Worm (Caenorhabditis elegans) whole organism, young adult: ENCODE measurements around the gene cox-11.

Experiments used
- B0019.2 ChIP-seq: fragments of 200-800 bp; sonication (Bioruptor generic); conservative IDR thresholded peaks from 2 replicates; pipeline ENCODE4 v1.3.6; 2022; ENCODE audit warnings: missing genetic modification reagents, missing genetic modification characterization, missing compliant biosample characterization
- B0336.3 ChIP-seq: fragments of 200-800 bp; sonication (Bioruptor generic); IDR thresholded peaks from 2 replicates; pipeline ENCODE4 v1.3.6; 2022; ENCODE audit warnings: missing genetic modification characterization, missing compliant biosample characterization
- C17E4.6 ChIP-seq: fragments of 200-800 bp; sonication (Bioruptor generic); IDR thresholded peaks from 2 replicates; pipeline ENCODE4 v1.3.6; 2022; ENCODE audit warnings: missing genetic modification reagents, missing genetic modification characterization, missing compliant biosample characterization
- D2030.7 ChIP-seq: fragments of 200-800 bp; sonication (Bioruptor generic); IDR thresholded peaks from 2 replicates; pipeline ENCODE4 v1.3.6; 2022; ENCODE audit warnings: missing genetic modification reagents, missing genetic modification characterization, missing compliant biosample characterization
- F10E7.11 ChIP-seq: sonication (generic microtip); optimal IDR thresholded peaks from 2 replicates; lab custom pipeline; 2017; ENCODE audit warnings: mild to moderate bottlenecking, missing genetic modification characterization, moderate library complexity, missing compliant biosample characterization
- F22D6.2 ChIP-seq: sonication (generic microtip); optimal IDR thresholded peaks from 2 replicates; lab custom pipeline; 2016; ENCODE audit warnings: mild to moderate bottlenecking, missing genetic modification characterization, missing compliant biosample characterization
- F37B4.10 ChIP-seq: fragments of 200-800 bp; sonication (Bioruptor generic); IDR thresholded peaks from 2 replicates; pipeline ENCODE4 v1.3.6; 2022; ENCODE audit warnings: missing genetic modification characterization, missing compliant biosample characterization
- F52B5.7 ChIP-seq: sonication (generic microtip); optimal IDR thresholded peaks from 2 replicates; lab custom pipeline; 2016; ENCODE audit warnings: mild to moderate bottlenecking, missing genetic modification characterization, missing compliant biosample characterization
- F57A8.1 ChIP-seq: fragments of 200-800 bp; sonication (Bioruptor generic); optimal IDR thresholded peaks from 2 replicates; lab custom pipeline; 2018; ENCODE audit warnings: mild to moderate bottlenecking, missing genetic modification characterization, moderate library complexity, missing compliant biosample characterization
- T07F8.4 ChIP-seq: sonication (generic microtip); optimal IDR thresholded peaks from 2 replicates; lab custom pipeline; 2016; ENCODE audit warnings: mild to moderate bottlenecking, missing genetic modification characterization, moderate library complexity, missing compliant biosample characterization
- Y53F4B.3 ChIP-seq: fragments of 200-800 bp; sonication (Bioruptor generic); IDR thresholded peaks from 2 replicates; pipeline ENCODE4 v1.3.6; 2022; ENCODE audit warnings: missing genetic modification reagents, missing genetic modification characterization, missing compliant biosample characterization
- Y53G8AR.9 ChIP-seq: fragments of 200-800 bp; sonication (Bioruptor generic); conservative IDR thresholded peaks from 2 replicates; pipeline ENCODE4 v1.3.6; 2022; ENCODE audit warnings: missing genetic modification reagents, missing genetic modification characterization, missing compliant biosample characterization
- Y67H2A.10 ChIP-seq: fragments of 200-800 bp; sonication (Bioruptor generic); conservative IDR thresholded peaks from 2 replicates; pipeline ENCODE4 v1.3.6; 2022; ENCODE audit warnings: missing genetic modification reagents, missing genetic modification characterization, missing compliant biosample characterization
- Y95B8A.8 ChIP-seq: fragments of 200-800 bp; sonication (Bioruptor generic); IDR thresholded peaks from 2 replicates; pipeline ENCODE4 v1.3.6; 2022; ENCODE audit warnings: missing genetic modification reagents, missing genetic modification characterization, missing compliant biosample characterization
- akir-1 ChIP-seq: fragments of 200-800 bp; sonication (Bioruptor generic); optimal IDR thresholded peaks from 2 replicates; lab custom pipeline; 2018; ENCODE audit warnings: mild to moderate bottlenecking, missing genetic modification characterization, moderate library complexity, missing compliant biosample characterization
- aptf-3 ChIP-seq: fragments of 200-800 bp; sonication (Bioruptor generic); IDR thresholded peaks from 2 replicates; pipeline ENCODE4 v1.3.6; 2022; ENCODE audit warnings: missing genetic modification characterization, missing compliant biosample characterization
- athp-1 ChIP-seq: sonication (generic microtip); optimal IDR thresholded peaks from 2 replicates; lab custom pipeline; 2017; ENCODE audit warnings: mild to moderate bottlenecking, missing genetic modification characterization, missing compliant biosample characterization
- attf-3 ChIP-seq: fragments of 200-800 bp; sonication (Bioruptor generic); conservative IDR thresholded peaks from 2 replicates; pipeline ENCODE4 v1.3.6; 2022; ENCODE audit warnings: missing genetic modification reagents, missing genetic modification characterization, missing compliant biosample characterization
- attf-5 ChIP-seq: fragments of 200-800 bp; sonication (Bioruptor generic); optimal IDR thresholded peaks from 2 replicates; lab custom pipeline; 2018; ENCODE audit warnings: mild to moderate bottlenecking, missing genetic modification characterization, missing compliant biosample characterization
- ccch-3 ChIP-seq: fragments of 200-800 bp; sonication (Bioruptor generic); optimal IDR thresholded peaks from 2 replicates; lab custom pipeline; 2018; ENCODE audit warnings: mild to moderate bottlenecking, missing genetic modification characterization, missing compliant biosample characterization
- ceh-100 ChIP-seq: fragments of 200-800 bp; sonication (Bioruptor generic); IDR thresholded peaks from 2 replicates; pipeline ENCODE4 v1.3.6; 2022; ENCODE audit warnings: missing genetic modification reagents, missing genetic modification characterization, missing compliant biosample characterization
- ceh-27 ChIP-seq: fragments of 200-800 bp; sonication (Bioruptor generic); optimal IDR thresholded peaks from 2 replicates; lab custom pipeline; 2018; ENCODE audit warnings: mild to moderate bottlenecking, missing genetic modification characterization, moderate library complexity, missing compliant biosample characterization
- ceh-79 ChIP-seq: sonication (generic microtip); optimal IDR thresholded peaks from 2 replicates; lab custom pipeline; 2017; ENCODE audit warnings: mild to moderate bottlenecking, missing genetic modification characterization, missing compliant biosample characterization
- die-1 ChIP-seq: sonication (generic microtip); optimal IDR thresholded peaks from 2 replicates; lab custom pipeline; 2016; ENCODE audit warnings: missing genotype, mild to moderate bottlenecking, missing genetic modification characterization, missing compliant biosample characterization
- dpff-1 ChIP-seq: sonication (generic microtip); optimal IDR thresholded peaks from 2 replicates; lab custom pipeline; 2017; ENCODE audit warnings: mild to moderate bottlenecking, missing genetic modification characterization, missing compliant biosample characterization
- egl-44 ChIP-seq: fragments of 200-800 bp; sonication (Bioruptor generic); IDR thresholded peaks from 2 replicates; pipeline ENCODE4 v1.3.6; 2022; ENCODE audit warnings: missing genetic modification reagents, missing genetic modification characterization, missing compliant biosample characterization
- fkh-3 ChIP-seq: sonication (generic microtip); optimal IDR thresholded peaks from 2 replicates; lab custom pipeline; 2016; ENCODE audit warnings: mild to moderate bottlenecking, missing genetic modification characterization, missing compliant biosample characterization
- hlh-12 ChIP-seq: sonication (generic microtip); optimal IDR thresholded peaks from 2 replicates; lab custom pipeline; 2016; ENCODE audit warnings: missing genetic modification characterization, missing compliant biosample characterization
- hmg-20 ChIP-seq: fragments of 200-800 bp; sonication (Bioruptor generic); IDR thresholded peaks from 2 replicates; pipeline ENCODE4 v1.3.6; 2022; ENCODE audit warnings: missing genetic modification reagents, missing genetic modification characterization, missing compliant biosample characterization
- lir-1 ChIP-seq: fragments of 200-800 bp; sonication (Bioruptor generic); conservative IDR thresholded peaks from 2 replicates; pipeline ENCODE4 v1.3.6; 2022; ENCODE audit warnings: missing genetic modification reagents, missing genetic modification characterization, missing compliant biosample characterization
- madf-6 ChIP-seq: fragments of 200-800 bp; sonication (Bioruptor generic); IDR thresholded peaks from 2 replicates; pipeline ENCODE4 v1.3.6; 2022; ENCODE audit warnings: missing genetic modification reagents, missing genetic modification characterization, missing compliant biosample characterization
- madf-8 ChIP-seq: fragments of 200-800 bp; sonication (Bioruptor generic); conservative IDR thresholded peaks from 2 replicates; pipeline ENCODE4 v1.3.6; 2022; ENCODE audit warnings: missing genetic modification reagents, missing genetic modification characterization, missing compliant biosample characterization
- mes-4 ChIP-seq: sonication (generic microtip); optimal IDR thresholded peaks from 2 replicates; lab custom pipeline; 2016; ENCODE audit warnings: missing genotype, missing genetic modification characterization, missing compliant biosample characterization
- mxl-1 ChIP-seq: sonication (generic microtip); optimal IDR thresholded peaks from 2 replicates; lab custom pipeline; 2016; ENCODE audit warnings: missing genetic modification characterization, missing compliant biosample characterization
- nfya-1 ChIP-seq: sonication (generic microtip); optimal IDR thresholded peaks from 2 replicates; lab custom pipeline; 2017; ENCODE audit warnings: antibody characterized with exemption, missing compliant biosample characterization, missing genetic modification characterization, borderline replicate concordance; ENCODE audit not compliant: insufficient read depth
- nfyb-1 ChIP-seq: fragments of 200-800 bp; sonication (Bioruptor generic); IDR thresholded peaks from 2 replicates; pipeline ENCODE4 v1.3.6; 2022; ENCODE audit warnings: missing genetic modification reagents, missing genetic modification characterization, missing compliant biosample characterization
- nhr-179 ChIP-seq: sonication (generic microtip); optimal IDR thresholded peaks from 2 replicates; lab custom pipeline; 2016; ENCODE audit warnings: mild to moderate bottlenecking, missing genetic modification characterization, missing compliant biosample characterization
- nhr-80 ChIP-seq: sonication (generic microtip); optimal IDR thresholded peaks from 2 replicates; lab custom pipeline; 2016; ENCODE audit warnings: missing genetic modification characterization, missing compliant biosample characterization
- rcor-1 ChIP-seq: fragments of 200-800 bp; sonication (Bioruptor generic); IDR thresholded peaks from 2 replicates; pipeline ENCODE4 v1.3.6; 2022; ENCODE audit warnings: missing genetic modification reagents, missing genetic modification characterization, missing compliant biosample characterization
- repo-1 ChIP-seq: sonication (generic microtip); optimal IDR thresholded peaks from 2 replicates; lab custom pipeline; 2017; ENCODE audit warnings: mild to moderate bottlenecking, missing genetic modification characterization, missing compliant biosample characterization
- snpc-1.1 ChIP-seq: sonication (generic microtip); optimal IDR thresholded peaks from 2 replicates; lab custom pipeline; 2017; ENCODE audit warnings: missing genetic modification characterization, mild to moderate bottlenecking, missing compliant biosample characterization, antibody characterized with exemption, moderate library complexity, missing genotype, missing genetic modification reagents; ENCODE audit not compliant: insufficient read depth
- snpc-1.3 ChIP-seq: sonication (generic microtip); optimal IDR thresholded peaks from 2 replicates; lab custom pipeline; 2017; ENCODE audit warnings: missing genetic modification characterization, mild to moderate bottlenecking, missing compliant biosample characterization, antibody characterized with exemption, moderate library complexity, missing genotype, missing genetic modification reagents; ENCODE audit not compliant: insufficient read depth
- sptf-2 ChIP-seq: fragments of 200-800 bp; sonication (Bioruptor generic); optimal IDR thresholded peaks from 2 replicates; lab custom pipeline; 2018; ENCODE audit warnings: mild to moderate bottlenecking, missing genetic modification characterization, missing compliant biosample characterization
- unc-62 ChIP-seq: fragments of 150-350 bp; optimal IDR thresholded peaks from 2 replicates; lab custom pipeline; 2014; ENCODE audit warnings: missing biosample characterization, missing genetic modification reagents, missing genetic modification characterization
- zim-3 ChIP-seq: sonication (generic microtip); optimal IDR thresholded peaks from 2 replicates; lab custom pipeline; 2017; ENCODE audit warnings: mild to moderate bottlenecking, missing genetic modification characterization, moderate library complexity, missing compliant biosample characterization
- ztf-25 ChIP-seq: fragments of 200-800 bp; sonication (Bioruptor generic); IDR thresholded peaks from 2 replicates; pipeline ENCODE4 v1.3.6; 2022; ENCODE audit warnings: missing genetic modification reagents, missing genetic modification characterization, missing compliant biosample characterization

Gene cox-11

DNA sequence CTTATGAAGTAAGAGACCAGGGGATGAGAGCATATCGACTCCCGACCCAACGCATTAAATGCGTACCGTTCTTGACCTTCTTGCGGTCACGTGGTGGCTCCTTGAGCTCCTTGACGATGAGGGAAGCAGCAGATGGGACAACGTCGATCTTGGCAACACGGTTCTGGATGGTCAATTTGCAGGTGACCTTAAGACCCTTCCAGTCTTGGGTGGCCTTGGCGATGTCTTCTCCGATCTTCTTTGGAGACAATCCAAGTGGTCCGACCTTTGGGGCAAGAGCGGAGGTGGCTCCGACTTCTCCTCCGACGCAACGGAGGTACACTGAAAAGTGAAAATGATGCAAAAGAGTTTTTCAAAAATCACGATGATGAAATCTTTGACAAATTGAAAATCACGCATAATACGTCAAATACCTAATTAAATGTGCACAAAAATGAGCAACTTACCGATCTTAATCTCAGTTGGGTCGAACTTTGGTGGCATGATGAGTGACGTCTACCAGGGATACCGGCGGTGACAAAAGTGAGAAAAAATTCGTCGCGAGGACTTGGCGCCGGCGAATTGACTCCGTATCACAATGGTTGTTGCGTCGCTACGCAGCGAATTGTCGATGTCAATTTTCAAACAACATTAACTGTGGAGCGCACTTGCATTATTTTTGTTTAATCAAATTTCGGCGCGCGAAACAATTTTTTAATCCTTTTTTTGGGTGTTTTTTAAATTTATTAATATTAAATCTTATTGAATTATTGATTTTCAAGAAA lies 3.9 kb upstream of the cox-11 start, which contains the start of gene rpl-12 (continued):
- TF ChIP-seq sptf-2 (GFP tag; lab: Kevin White, UChicago): peak; percentile 8
- TF ChIP-seq nfyb-1 (GFP tag; lab: Robert Waterston, UW): peak; percentile 98
- peak; percentile 99 for TF ChIP-seq Y53G8AR.9 (GFP tag; lab: Robert Waterston, UW)
- TF ChIP-seq rcor-1: peak; percentile 98
- TF ChIP-seq egl-44 (GFP tag; lab: Robert Waterston, UW): peak; percentile 78; the same call in 1 of the 2 replicates
- peak; percentile 94 for TF ChIP-seq D2030.7 (GFP tag; lab: Robert Waterston, UW)
- TF ChIP-seq snpc-1.3 (tag; lab: Kevin White, UChicago): peak; percentile 93
- no peak for TF ChIP-seq ccch-3
- TF ChIP-seq T07F8.4: peak; percentile 44
- TF ChIP-seq C17E4.6 (GFP tag; lab: Robert Waterston, UW): peak; percentile 97
- peak; percentile 97 for TF ChIP-seq athp-1 (tag; lab: Kevin White, UChicago)
- peak; percentile 71 for TF ChIP-seq F10E7.11
- TF ChIP-seq die-1 (tag; lab: Kevin White, UChicago): peak; percentile 56
- peak; percentile 91 for TF ChIP-seq nhr-80 (tag; lab: Kevin White, UChicago)
- TF ChIP-seq dpff-1 (tag; lab: Kevin White, UChicago): no peak
- peak; percentile 97 for TF ChIP-seq lir-1 (GFP tag; lab: Robert Waterston, UW)
- peak; percentile 87 for TF ChIP-seq ceh-100
- no peak for TF ChIP-seq ztf-25 (GFP tag; lab: Robert Waterston, UW)
- peak; percentile 86 for TF ChIP-seq madf-8 (GFP tag; lab: Robert Waterston, UW)
- TF ChIP-seq mxl-1 (tag; lab: Kevin White, UChicago): no peak
- TF ChIP-seq ceh-27 (GFP tag; lab: Kevin White, UChicago): peak; percentile 98
- TF ChIP-seq repo-1 (tag; lab: Kevin White, UChicago): peak; percentile 96
- TF ChIP-seq Y95B8A.8 (GFP tag; lab: Robert Waterston, UW): peak; percentile 96
- peak; percentile 91 for TF ChIP-seq Y67H2A.10 (GFP tag; lab: Robert Waterston, UW)
- no peak for TF ChIP-seq mes-4
- TF ChIP-seq Y53F4B.3 (GFP tag; lab: Robert Waterston, UW): 0 out of 2 replicates have a peak, but pooled peaks have one; percentile 23
- peak; percentile 95 for TF ChIP-seq B0336.3 (GFP tag; lab: Robert Waterston, UW)
- no peak for TF ChIP-seq nhr-179
- no peak for TF ChIP-seq nfya-1 (tag; lab: Kevin White, UChicago)
- peak; percentile 59 for TF ChIP-seq ceh-79 (tag; lab: Kevin White, UChicago)
- TF ChIP-seq madf-6: peak; percentile 95
- no peak for TF ChIP-seq hlh-12 (tag; lab: Kevin White, UChicago)
- peak; percentile 63 for TF ChIP-seq snpc-1.1 (tag; lab: Kevin White, UChicago)
- no peak for TF ChIP-seq F57A8.1 (GFP tag; lab: Kevin White, UChicago)
- TF ChIP-seq F37B4.10 (GFP tag; lab: Robert Waterston, UW): 0 out of 2 replicates have a peak, but pooled peaks have one; percentile 11
- peak; percentile 87 for TF ChIP-seq hmg-20
- TF ChIP-seq akir-1: peak; percentile 48
- TF ChIP-seq attf-5 (GFP tag; lab: Kevin White, UChicago): peak; percentile 100
- no peak for TF ChIP-seq aptf-3
- TF ChIP-seq F22D6.2 (tag; lab: Kevin White, UChicago): peak; percentile 93
- TF ChIP-seq unc-62 (GFP tag; lab: Kevin White, UChicago): peak; percentile 88
- TF ChIP-seq zim-3 (tag; lab: Kevin White, UChicago): peak; percentile 55
- peak; percentile 86 for TF ChIP-seq attf-3 (GFP tag; lab: Robert Waterston, UW)
- peak; percentile 66 for TF ChIP-seq F52B5.7
- no peak for TF ChIP-seq fkh-3 (tag; lab: Kevin White, UChicago)
- peak; percentile 85 for TF ChIP-seq B0019.2 (GFP tag; lab: Robert Waterston, UW)
